Worm (Caenorhabditis elegans) whole organism, mixed stage, embryonic: ENCODE measurements around the gene F20C5.11.

Experiments used
- elt-3 ChIP-seq: fragments of 150-350 bp; optimal IDR thresholded peaks from 2 replicates; lab custom pipeline; 2014; ENCODE audit warnings: missing biosample characterization, missing genetic modification characterization
- ham-2 ChIP-seq: fragments of 200-800 bp; sonication (Bioruptor generic); optimal IDR thresholded peaks from 2 replicates; lab custom pipeline; 2018; ENCODE audit warnings: mild to moderate bottlenecking, missing genetic modification characterization, missing compliant biosample characterization
- pha-4 ChIP-seq: fragments of 150-350 bp; optimal IDR thresholded peaks from 2 replicates; lab custom pipeline; 2018; ENCODE audit warnings: missing biosample characterization, missing genetic modification reagents, missing genetic modification characterization
- sem-2 ChIP-seq: fragments of 200-800 bp; sonication (Bioruptor generic); optimal IDR thresholded peaks from 2 replicates; lab custom pipeline; 2018; ENCODE audit warnings: mild to moderate bottlenecking, missing genetic modification characterization, missing compliant biosample characterization
- unc-62 ChIP-seq: fragments of 150-350 bp; optimal IDR thresholded peaks from 2 replicates; lab custom pipeline; 2014; ENCODE audit warnings: missing biosample characterization, missing genetic modification reagents, missing genetic modification characterization
- ztf-11 ChIP-seq: fragments of 150-350 bp; optimal IDR thresholded peaks from 2 replicates; lab custom pipeline; 2014; ENCODE audit warnings: missing biosample characterization, missing genetic modification characterization

DNA sequence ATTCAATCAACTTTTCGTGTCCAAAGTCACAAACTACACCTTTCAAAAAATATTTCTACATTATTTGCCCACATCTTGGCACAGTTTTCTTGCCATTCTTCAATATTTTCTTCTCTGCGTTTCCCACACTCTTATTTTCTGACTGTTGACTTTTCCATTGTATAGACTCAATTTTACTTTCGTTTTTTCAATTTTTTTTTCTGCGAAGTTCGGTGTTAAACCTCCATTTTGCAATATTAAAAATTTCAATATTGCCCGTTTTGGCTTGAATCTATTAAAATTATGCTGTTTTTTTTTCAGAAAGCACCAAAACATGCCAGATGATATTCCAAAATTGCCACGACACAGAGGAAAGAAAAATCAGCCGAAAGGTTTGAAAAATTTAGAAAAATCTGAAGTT, 2.8 kb upstream of the F20C5.11 start, which contains the start of gene cdc-50.B:
- TF ChIP-seq unc-62 (GFP tag; lab: Kevin White, UChicago), result no peak
- no peak for TF ChIP-seq ztf-11 (tag; lab: Kevin White, UChicago)
- no peak for TF ChIP-seq ham-2 (GFP tag; lab: Kevin White, UChicago)
- no peak for TF ChIP-seq elt-3 (tag; lab: Kevin White, UChicago)
- no peak for TF ChIP-seq sem-2
- TF ChIP-seq pha-4 (tag; lab: Kevin White, UChicago), result no peak
